Fruit fly (Drosophila melanogaster) S2 (cell line): ENCODE results near the gene CG13310.

Experiments used
- CG8478 ChIP-seq: fragments of >200 bp; optimal IDR thresholded peaks from 2 replicates; lab custom pipeline; 2018
- CTCF ChIP-seq, 2 experiments: fragments of >200 bp; optimal IDR thresholded peaks; 2 replicates each; lab custom pipeline; 2018

DNA sequence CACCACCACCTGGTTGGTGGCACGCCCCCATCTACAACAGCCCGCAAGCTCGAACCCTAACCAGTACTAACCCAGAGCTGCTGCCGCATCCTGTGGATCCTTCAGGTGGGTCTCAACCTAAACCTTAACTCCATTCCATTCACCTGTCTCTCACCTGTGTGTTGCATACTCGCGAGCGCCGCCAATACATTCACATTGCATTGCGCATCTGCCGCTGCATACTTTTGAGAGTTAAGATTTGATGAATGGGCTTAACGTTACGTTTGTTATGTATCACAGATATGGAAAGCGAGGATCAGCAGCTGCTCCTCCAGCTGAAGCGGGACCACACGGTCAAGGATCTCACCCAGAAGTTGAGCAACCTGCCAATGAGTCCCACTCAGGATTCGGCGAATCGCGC lies 13.1 kb downstream of the CG13310 start:
- TF ChIP-seq CG8478 (lab: Kevin White, UChicago) (no peak), CTCF (optimal IDR thresholded peaks at IDR 0.05; lab: Kevin White, UChicago) (no peak)
